Worm (Caenorhabditis elegans): Measurements from ENCODE around the gene cct-5.

DNA sequence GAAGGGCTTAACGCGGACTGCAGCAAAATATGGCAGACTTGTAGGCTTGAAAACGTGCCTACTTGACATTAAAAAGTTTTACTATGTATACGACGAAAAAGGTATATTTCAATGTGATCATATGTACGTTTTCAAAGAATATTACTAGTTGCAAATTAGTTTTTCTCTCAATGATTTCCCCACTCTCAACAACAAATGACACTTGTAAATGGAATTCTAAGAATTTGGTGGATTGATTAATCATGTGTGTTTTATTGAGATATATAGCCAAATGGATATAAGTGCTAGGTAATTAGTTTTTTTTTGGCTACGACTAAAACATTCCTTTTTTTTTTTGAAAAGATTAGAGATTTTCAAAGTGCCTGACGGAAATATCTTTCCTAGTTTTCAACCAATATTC, 20.6 kb downstream of the cct-5 start:
- no peak for TF ChIP-seq dao-5 (tag; optimal IDR thresholded peaks at IDR 0.05)
- no peak for TF ChIP-seq W03F9.2 (tag; optimal IDR thresholded peaks at IDR 0.05)
